Fruit fly (Drosophila melanogaster): ENCODE results near the gene CG11786.

CG11786 gene

dm6 chr3R:25024895-25025557, 21.1 kb upstream of the CG11786 start, which contains the start of the genes EMC6 and Hr96 (continued):
- TF ChIP-seq CG1792 (GFP tag; optimal IDR thresholded peaks at IDR 0.05): peak; percentile 87
- peak; percentile 93 for TF ChIP-seq so (GFP tag; IDR thresholded peaks at IDR 0.05)
- peak; percentile 94 for TF ChIP-seq Hmr (GFP tag; optimal IDR thresholded peaks at IDR 0.05)
- peak; percentile 78 for TF ChIP-seq CG1529 (GFP tag; optimal IDR thresholded peaks at IDR 0.05)
- peak; percentile 90 for TF ChIP-seq CG11504 (tag; optimal IDR thresholded peaks at IDR 0.05)
- peak; percentile 89 for TF ChIP-seq ewg (GFP tag; optimal IDR thresholded peaks at IDR 0.05)
- TF ChIP-seq btn (GFP tag; optimal IDR thresholded peaks at IDR 0.05): peak; percentile 81
- TF ChIP-seq Awh (GFP tag; IDR thresholded peaks at IDR 0.05): peak; percentile 92
- TF ChIP-seq Trl (optimal IDR thresholded peaks at IDR 0.05): no peak
- TF ChIP-seq Trl (GFP tag; optimal IDR thresholded peaks at IDR 0.05): peak; percentile 95
- peak; percentile 94 for TF ChIP-seq bab2 (GFP tag; optimal IDR thresholded peaks at IDR 0.05)
- peak; percentile 83 for TF ChIP-seq ash1 (GFP tag; optimal IDR thresholded peaks at IDR 0.05)
- peak; percentile 99 for TF ChIP-seq CG4617 (GFP tag; optimal IDR thresholded peaks at IDR 0.05; ENCODE audit: borderline replicate concordance)
- TF ChIP-seq CG11560 (tag; IDR thresholded peaks at IDR 0.05): peak; percentile 81
- peak; percentile 93 for TF ChIP-seq kay (GFP tag; optimal IDR thresholded peaks at IDR 0.05)
- peak; percentile 90 for TF ChIP-seq CG10979 (tag; optimal IDR thresholded peaks at IDR 0.05)
- peak; percentile 61; the same call in 1 of the 2 replicates for TF ChIP-seq Doc2 (GFP tag; IDR thresholded peaks at IDR 0.05)
- TF ChIP-seq CG10565 (GFP tag; optimal IDR thresholded peaks at IDR 0.05): peak; percentile 67
- peak; percentile 90 for TF ChIP-seq Atf-2 (GFP tag; optimal IDR thresholded peaks at IDR 0.05)
- peak; percentile 63 for TF ChIP-seq fd102C (GFP tag; optimal IDR thresholded peaks at IDR 0.05)
- peak; percentile 93 for TF ChIP-seq sug (tag; optimal IDR thresholded peaks at IDR 0.05)
- peak; percentile 93 for TF ChIP-seq CG4730 (GFP tag; IDR thresholded peaks at IDR 0.05)
- TF ChIP-seq schlank (tag; optimal IDR thresholded peaks at IDR 0.05): peak; percentile 87
- peak; percentile 36 for TF ChIP-seq sima (GFP tag; optimal IDR thresholded peaks at IDR 0.05)
- TF ChIP-seq eve (GFP tag; optimal IDR thresholded peaks at IDR 0.05): no peak
- peak; percentile 88 for TF ChIP-seq CG17912 (GFP tag; optimal IDR thresholded peaks at IDR 0.05)
- peak; percentile 94 for TF ChIP-seq az2 (GFP tag; optimal IDR thresholded peaks at IDR 0.05)
- TF ChIP-seq CG18599 (GFP tag; optimal IDR thresholded peaks at IDR 0.05): peak; percentile 96
- TF ChIP-seq ato (GFP tag; IDR thresholded peaks at IDR 0.05; ENCODE audit: partially characterized antibody): peak; percentile 82
- peak; percentile 68 for TF ChIP-seq ro (GFP tag; IDR thresholded peaks at IDR 0.05)
- peak; percentile 82 for TF ChIP-seq emc (GFP tag; optimal IDR thresholded peaks at IDR 0.05)
- peak; percentile 75 for TF ChIP-seq CG4360 (GFP tag; IDR thresholded peaks at IDR 0.05)
- peak; percentile 91 for TF ChIP-seq E2f1 (GFP tag; IDR thresholded peaks at IDR 0.05)
- peak; percentile 87 for TF ChIP-seq CG17186 (GFP tag; optimal IDR thresholded peaks at IDR 0.05)
- peak; percentile 87 for TF ChIP-seq CG6175 (GFP tag; IDR thresholded peaks at IDR 0.05)
- TF ChIP-seq CG2116 (GFP tag; optimal IDR thresholded peaks at IDR 0.05): peak; percentile 86
- peak; percentile 96 for TF ChIP-seq Xbp1 (GFP tag; optimal IDR thresholded peaks at IDR 0.05)
- peak; percentile 82 for TF ChIP-seq tna (GFP tag; IDR thresholded peaks at IDR 0.05; ENCODE audit: partially characterized antibody)
- peak; percentile 96 for TF ChIP-seq CG13624 (GFP tag; optimal IDR thresholded peaks at IDR 0.05)
- TF ChIP-seq Fer2 (tag; optimal IDR thresholded peaks at IDR 0.05): peak; percentile 90
- peak; percentile 70 for TF ChIP-seq CG12236 (GFP tag; optimal IDR thresholded peaks at IDR 0.05)
- no peak for TF ChIP-seq usp (GFP tag; optimal IDR thresholded peaks at IDR 0.05)
- TF ChIP-seq CG4404 (GFP tag; IDR thresholded peaks at IDR 0.05): peak; percentile 85
- TF ChIP-seq Optix (GFP tag; IDR thresholded peaks at IDR 0.05): peak; percentile 86
- peak; percentile 92 for TF ChIP-seq CG7786 (GFP tag; optimal IDR thresholded peaks at IDR 0.05)
- peak; percentile 89 for TF ChIP-seq al (GFP tag; IDR thresholded peaks at IDR 0.05)
- peak; percentile 87 for TF ChIP-seq Oli (tag; optimal IDR thresholded peaks at IDR 0.05)
- peak; percentile 78 for TF ChIP-seq Lhr (GFP tag; optimal IDR thresholded peaks at IDR 0.05)
- TF ChIP-seq CoRest (tag; optimal IDR thresholded peaks at IDR 0.05): peak; percentile 94
- TF ChIP-seq CG16779 (GFP tag; IDR thresholded peaks at IDR 0.05): peak; percentile 93
- peak; percentile 86 for TF ChIP-seq danr (GFP tag; IDR thresholded peaks at IDR 0.05)

All from whole organism, embryonic.